Worm (Caenorhabditis elegans) whole organism, L4/young adult: ENCODE measurements around the gene msp-38.

Source experiments
- W03F9.2 ChIP-seq: fragments of 150-350 bp; optimal IDR thresholded peaks from 2 replicates; lab custom pipeline; 2014; ENCODE audit warnings: missing biosample characterization, missing genetic modification characterization
- dao-5 ChIP-seq: sonication (generic microtip); optimal IDR thresholded peaks from 2 replicates; lab custom pipeline; 2016; ENCODE audit warnings: missing genotype, missing genetic modification characterization, moderate library complexity, missing compliant biosample characterization

ce11 chrIV:10110870-10111269 lies 32.7 kb downstream of the msp-38 start:
- no peak for TF ChIP-seq W03F9.2 (tag; lab: Kevin White, UChicago)
- no peak for TF ChIP-seq dao-5
